Worm (Caenorhabditis elegans): Measurements from ENCODE around the gene Y53F4B.62.
A peak's percentile ranks its signal among the peaks of the same experiment; 100 is the strongest.

DNA sequence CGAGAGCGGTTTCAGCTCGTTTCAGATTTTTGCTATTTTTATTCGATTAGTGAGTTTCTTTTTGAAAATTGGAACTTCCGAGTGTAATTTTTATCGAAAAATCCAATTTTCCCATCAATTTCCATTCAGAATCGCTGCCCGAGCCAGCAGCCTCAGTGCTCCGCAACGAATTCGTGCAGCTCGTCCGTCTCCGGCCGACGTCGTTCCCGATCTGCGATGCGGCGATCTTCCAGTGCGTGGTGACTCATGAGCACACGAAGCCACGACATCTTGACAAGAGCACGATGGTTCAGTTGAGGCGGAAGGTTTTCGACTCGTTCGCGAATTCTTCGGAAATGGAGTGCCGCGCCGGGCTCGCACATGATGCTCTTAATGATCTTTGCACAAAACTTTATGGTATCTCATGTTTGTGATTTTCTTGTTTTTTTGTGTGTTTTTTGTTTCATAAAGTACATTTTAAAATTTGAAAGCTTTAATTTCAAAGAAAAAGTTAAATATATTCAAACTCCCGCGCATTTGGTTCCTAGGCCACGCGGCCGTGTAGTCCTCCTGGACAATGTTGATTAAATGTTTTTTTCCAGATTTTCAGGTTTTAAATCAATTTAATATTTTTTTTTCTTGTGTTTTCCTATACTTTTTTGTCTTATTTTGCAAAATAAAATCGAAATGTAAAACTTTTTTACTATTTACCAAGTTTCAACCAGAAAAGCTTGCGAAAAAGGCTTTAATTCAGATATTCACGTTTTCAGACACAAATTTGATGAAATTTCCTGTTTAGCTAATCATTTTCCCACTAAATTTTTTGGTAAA, 41.1 kb downstream of the Y53F4B.62 start:
- no peak for TF ChIP-seq Y53F4B.3 (GFP tag; IDR thresholded peaks at IDR 0.05)
- no peak for TF ChIP-seq him-1 (tag; optimal IDR thresholded peaks at IDR 0.05)
- TF ChIP-seq efl-1 (GFP tag; optimal IDR thresholded peaks at IDR 0.05): peak; percentile 65
- no peak for TF ChIP-seq F57A8.1 (GFP tag; optimal IDR thresholded peaks at IDR 0.05)
- no peak for TF ChIP-seq madf-3 (GFP tag; IDR thresholded peaks at IDR 0.05)
- no peak for TF ChIP-seq aptf-3 (GFP tag; IDR thresholded peaks at IDR 0.05)
- TF ChIP-seq C06A6.2 (GFP tag; conservative IDR thresholded peaks at IDR 0.05): no peak
- no peak for TF ChIP-seq C17E4.6 (GFP tag; IDR thresholded peaks at IDR 0.05)
- TF ChIP-seq unc-62 (GFP tag; optimal IDR thresholded peaks at IDR 0.05): no peak
- 0 out of 2 replicates have a peak, but pooled peaks have one; percentile 53 for TF ChIP-seq nfyb-1 (GFP tag; IDR thresholded peaks at IDR 0.05)
- TF ChIP-seq Y53G8AR.9 (GFP tag; conservative IDR thresholded peaks at IDR 0.05): no peak
- TF ChIP-seq unc-130 (GFP tag; optimal IDR thresholded peaks at IDR 0.05): peak; percentile 61
- 0 out of 2 replicates have a peak, but pooled peaks have one; percentile 11 for TF ChIP-seq egrh-3 (GFP tag; IDR thresholded peaks at IDR 0.05)

Data from whole organism, young adult.